Worm (Caenorhabditis elegans): ENCODE data around the gene F10D7.3.

Gene F10D7.3

ce11 chrX:17412642-17413041 is 38.2 kb upstream of the F10D7.3 start:
- TF ChIP-seq efl-1 (optimal IDR thresholded peaks at IDR 0.05): no peak
- TF ChIP-seq efl-1 (GFP tag; optimal IDR thresholded peaks at IDR 0.05 in 1 of 2): peak in 1 of 2 experiments; percentile 91
- no peak for TF ChIP-seq nhr-20 (tag; optimal IDR thresholded peaks at IDR 0.05)

ce11 chrX:17408855-17409254 is 34.4 kb upstream of the F10D7.3 start:
- TF ChIP-seq sox-4 (tag; optimal IDR thresholded peaks at IDR 0.05): no peak
- TF ChIP-seq fkh-8 (tag; optimal IDR thresholded peaks at IDR 0.05): no peak
- TF ChIP-seq grh-1 (GFP tag; IDR thresholded peaks at IDR 0.05): no peak
- TF ChIP-seq unc-62 (GFP tag; optimal IDR thresholded peaks at IDR 0.05): no peak
- no peak for TF ChIP-seq hlh-4 (tag; optimal IDR thresholded peaks at IDR 0.05)
- TF ChIP-seq pqm-1 (tag; optimal IDR thresholded peaks at IDR 0.05): no peak
- peak; percentile 55 for TF ChIP-seq F16B12.6 (tag; optimal IDR thresholded peaks at IDR 0.05)
- no peak for TF ChIP-seq zip-4 (GFP tag; optimal IDR thresholded peaks at IDR 0.05)
- no peak for TF ChIP-seq nhr-71 (tag; optimal IDR thresholded peaks at IDR 0.05)
- no peak for TF ChIP-seq ceh-88 (GFP tag; IDR thresholded peaks at IDR 0.05)
- no peak for TF ChIP-seq lin-14 (GFP tag; optimal IDR thresholded peaks at IDR 0.05)
- TF ChIP-seq ztf-4 (tag; optimal IDR thresholded peaks at IDR 0.05): no peak
- TF ChIP-seq ceh-8 (GFP tag; optimal IDR thresholded peaks at IDR 0.05): no peak
- TF ChIP-seq efl-1 (optimal IDR thresholded peaks at IDR 0.05): no peak
- TF ChIP-seq efl-1 (GFP tag; optimal IDR thresholded peaks at IDR 0.05 in 1 of 2): peak in 1 of 2 experiments; percentile 87
- TF ChIP-seq lin-35 (GFP tag; optimal IDR thresholded peaks at IDR 0.05): peak in 1 of 2 experiments; percentile 8
- no peak for TF ChIP-seq irx-1 (tag; optimal IDR thresholded peaks at IDR 0.05)

ce11 chrX:17403058-17403457 is 28.6 kb upstream of the F10D7.3 start:
- TF ChIP-seq lin-15B (tag; optimal IDR thresholded peaks at IDR 0.05) (no peak), fos-1 (tag; optimal IDR thresholded peaks at IDR 0.05) (no peak), nhr-84 (tag; optimal IDR thresholded peaks at IDR 0.05) (no peak), nhr-11 (tag; optimal IDR thresholded peaks at IDR 0.05) (no peak), skn-1 (tag; optimal IDR thresholded peaks at IDR 0.05) (no peak), tbx-2 (tag; optimal IDR thresholded peaks at IDR 0.05) (no peak), ceh-88 (GFP tag; IDR thresholded peaks at IDR 0.05) (no peak), C04F5.9 (tag; optimal IDR thresholded peaks at IDR 0.05) (no peak), nhr-77 (tag; optimal IDR thresholded peaks at IDR 0.05) (no peak), snu-23 (GFP tag; optimal IDR thresholded peaks at IDR 0.05) (no peak), nhr-90 (tag; optimal IDR thresholded peaks at IDR 0.05; ENCODE audit: poor library complexity) (no peak), unc-98 (GFP tag; IDR thresholded peaks at IDR 0.05) (no peak), ets-5 (GFP tag; IDR thresholded peaks at IDR 0.05) (no peak), sptf-1 (tag; optimal IDR thresholded peaks at IDR 0.05) (no peak), pax-3 (tag; optimal IDR thresholded peaks at IDR 0.05) (no peak), mef-2 (tag; optimal IDR thresholded peaks at IDR 0.05) (no peak), unc-30 (tag; optimal IDR thresholded peaks at IDR 0.05) (no peak), grh-1 (GFP tag; IDR thresholded peaks at IDR 0.05) (no peak)

- TF ChIP-seq elt-2 (tag; optimal IDR thresholded peaks at IDR 0.05) (no peak), jun-1 (tag; optimal IDR thresholded peaks at IDR 0.05) (no peak), sptf-1 (tag; optimal IDR thresholded peaks at IDR 0.05) (no peak), tlp-1 (tag; optimal IDR thresholded peaks at IDR 0.05) (no peak), unc-86 (tag; optimal IDR thresholded peaks at IDR 0.05) (no peak)
Measured at ce11 chrX:17401264-17401663, 26.8 kb upstream of the F10D7.3 start, which contains the start of gene F11C7.6. Gene F11C7.6 (plus strand): TSS chrX:17401564.

ce11 chrX:17400425-17400824 is 26.0 kb upstream of the F10D7.3 start:
- no peak for TF ChIP-seq sptf-1 (tag; optimal IDR thresholded peaks at IDR 0.05)
- no peak for TF ChIP-seq grh-1 (GFP tag; IDR thresholded peaks at IDR 0.05)
- no peak for TF ChIP-seq F16B12.6 (tag; optimal IDR thresholded peaks at IDR 0.05)
- TF ChIP-seq egl-13 (tag; optimal IDR thresholded peaks at IDR 0.05): no peak

All from whole organism, L1 larva.